Fruit fly (Drosophila melanogaster): ENCODE results near the gene Jarid2.
A peak's percentile ranks its signal among the peaks of the same experiment; 100 is the strongest.

Gene Jarid2

dm6 chr3L:9457619-9458092 is 19.2 kb upstream of the Jarid2 start, which contains the start of gene CG3437 (continued):
- TF ChIP-seq brk (GFP tag; optimal IDR thresholded peaks at IDR 0.05) (peak; percentile 98), dmrt93B (GFP tag; optimal IDR thresholded peaks at IDR 0.05) (peak; percentile 99), dsf (GFP tag; optimal IDR thresholded peaks at IDR 0.05; ENCODE audit: borderline replicate concordance) (peak; percentile 96), usp (GFP tag; optimal IDR thresholded peaks at IDR 0.05) (no peak), pan (optimal IDR thresholded peaks at IDR 0.05) (no peak), fru (GFP tag; optimal IDR thresholded peaks at IDR 0.05) (peak; percentile 99), Dfd (GFP tag; optimal IDR thresholded peaks at IDR 0.05) (peak; percentile 92), HLH106 (tag; optimal IDR thresholded peaks at IDR 0.05) (peak; percentile 99), N (GFP tag; optimal IDR thresholded peaks at IDR 0.05) (no peak), lola (GFP tag; optimal IDR thresholded peaks at IDR 0.05) (no peak), jim (GFP tag; optimal IDR thresholded peaks at IDR 0.05) (peak; percentile 91), woc (GFP tag; optimal IDR thresholded peaks at IDR 0.05) (peak; percentile 99), br (GFP tag; optimal IDR thresholded peaks at IDR 0.05) (peak; percentile 99), h (GFP tag; optimal IDR thresholded peaks at IDR 0.05) (peak; percentile 99), foxo (GFP tag; optimal IDR thresholded peaks at IDR 0.05) (peak; percentile 99 to 100)

- TF ChIP-seq Hr83 (GFP tag; optimal IDR thresholded peaks at IDR 0.05; ENCODE audit: poor library complexity, severe bottlenecking) (peak; percentile 70), Hr78 (GFP tag; optimal IDR thresholded peaks at IDR 0.05) (no peak), tai (GFP tag; optimal IDR thresholded peaks at IDR 0.05) (peak; percentile 69), CG32264 (GFP tag; optimal IDR thresholded peaks at IDR 0.05) (no peak), dsf (GFP tag; optimal IDR thresholded peaks at IDR 0.05; ENCODE audit: borderline replicate concordance) (peak; percentile 70), Sp1 (GFP tag; optimal IDR thresholded peaks at IDR 0.05) (peak; percentile 73), Dif (GFP tag; optimal IDR thresholded peaks at IDR 0.05; ENCODE audit: partially characterized antibody) (no peak), Rel (GFP tag; optimal IDR thresholded peaks at IDR 0.05) (peak; percentile 34), Rel (tag; optimal IDR thresholded peaks at IDR 0.05) (peak; percentile 96), GATAd (GFP tag; optimal IDR thresholded peaks at IDR 0.05) (no peak), sage (GFP tag; optimal IDR thresholded peaks at IDR 0.05) (peak; percentile 78), OdsH (GFP tag; optimal IDR thresholded peaks at IDR 0.05) (peak; percentile 71), HLH106 (tag; optimal IDR thresholded peaks at IDR 0.05) (peak; percentile 76), Dfd (GFP tag; optimal IDR thresholded peaks at IDR 0.05) (no peak), sv (GFP tag; optimal IDR thresholded peaks at IDR 0.05) (peak; percentile 84), N (GFP tag; optimal IDR thresholded peaks at IDR 0.05) (no peak), rgr (GFP tag; optimal IDR thresholded peaks at IDR 0.05) (peak; percentile 82), lola (GFP tag; optimal IDR thresholded peaks at IDR 0.05) (no peak), Jra (GFP tag; optimal IDR thresholded peaks at IDR 0.05) (peak; percentile 79), foxo (GFP tag; optimal IDR thresholded peaks at IDR 0.05) (peak in 1 of 2 experiments; percentile 82), br (GFP tag; optimal IDR thresholded peaks at IDR 0.05) (peak; percentile 77), dl (GFP tag; optimal IDR thresholded peaks at IDR 0.05; ENCODE audit: insufficient read depth in 1 of 2, partially characterized antibody in 2 of 2) (no peak), psq (GFP tag; optimal IDR thresholded peaks at IDR 0.05) (peak; percentile 85), ey (GFP tag; optimal IDR thresholded peaks at IDR 0.05) (peak; percentile 76), jim (GFP tag; optimal IDR thresholded peaks at IDR 0.05) (no peak), usp (GFP tag; optimal IDR thresholded peaks at IDR 0.05) (no peak), CrebA (GFP tag; optimal IDR thresholded peaks at IDR 0.05; ENCODE audit: borderline replicate concordance) (no peak), Vsx2 (GFP tag; optimal IDR thresholded peaks at IDR 0.05; ENCODE audit: partially characterized antibody) (no peak), Abd-B (GFP tag; optimal IDR thresholded peaks at IDR 0.05) (no peak), CG9705 (GFP tag; optimal IDR thresholded peaks at IDR 0.05) (peak; percentile 61), brk (GFP tag; optimal IDR thresholded peaks at IDR 0.05) (peak; percentile 57), h (GFP tag; optimal IDR thresholded peaks at IDR 0.05) (peak; percentile 89), pan (optimal IDR thresholded peaks at IDR 0.05) (no peak), dmrt93B (GFP tag; optimal IDR thresholded peaks at IDR 0.05) (peak; percentile 42), woc (GFP tag; optimal IDR thresholded peaks at IDR 0.05) (peak; percentile 79), fru (GFP tag; optimal IDR thresholded peaks at IDR 0.05) (peak; percentile 77), Mio (GFP tag; optimal IDR thresholded peaks at IDR 0.05) (no peak), Myc (optimal IDR thresholded peaks at IDR 0.05) (peak; percentile 92), Hnf4 (GFP tag; optimal IDR thresholded peaks at IDR 0.05) (peak; percentile 76)
Observed at dm6 chr3L:9460775-9461491, 15.9 kb upstream of the Jarid2 start, which contains the start of the genes CG3434 and CG44838. Gene CG3434, minus strand, starts transcription at chr3L:9460799. Gene CG44838, plus strand, starts transcription at chr3L:9461050.
